Fruit fly (Drosophila melanogaster) whole organism, prepupa: ENCODE data around the gene Atg4b.

Experiments
- Blimp-1 ChIP-seq: fragments of 200-800 bp; sonication (Bioruptor generic); optimal IDR thresholded peaks from 3 replicates; lab custom pipeline; 2017; ENCODE audit warnings: missing biosample characterization, missing genetic modification characterization, mild to moderate bottlenecking, moderate library complexity, missing genetic modification reagents
- CG10631 ChIP-seq: fragments of 200-800 bp; sonication (Bioruptor generic); optimal IDR thresholded peaks from 2 replicates; lab custom pipeline; 2016; ENCODE audit warnings: missing biosample characterization, missing genetic modification characterization
- CG10669 ChIP-seq: fragments of 200-800 bp; sonication (Bioruptor generic); optimal IDR thresholded peaks from 3 replicates; lab custom pipeline; 2018; ENCODE audit warnings: missing biosample characterization, mild to moderate bottlenecking, missing genetic modification characterization, moderate library complexity
- CG11902 ChIP-seq: fragments of 200-800 bp; sonication (Bioruptor generic); optimal IDR thresholded peaks from 3 replicates; lab custom pipeline; 2016; ENCODE audit warnings: missing biosample characterization, missing genetic modification characterization
- CG15336 ChIP-seq: fragments of 200-800 bp; sonication (Bioruptor generic); IDR thresholded peaks from 2 replicates; pipeline ENCODE4 v1.3.6; 2022; ENCODE audit warnings: missing biosample characterization, missing genetic modification characterization
- CG3032 ChIP-seq: fragments of 200-800 bp; optimal IDR thresholded peaks from 2 replicates; lab custom pipeline; 2019; ENCODE audit warnings: missing biosample characterization, mild to moderate bottlenecking, missing genetic modification characterization, moderate library complexity
- CG31627 ChIP-seq: fragments of 200-800 bp; sonication (Bioruptor generic); optimal IDR thresholded peaks from 3 replicates; lab custom pipeline; 2016; ENCODE audit warnings: missing biosample characterization, missing genetic modification characterization
- CG34406 ChIP-seq: fragments of 200-800 bp; sonication (Bioruptor generic); optimal IDR thresholded peaks from 3 replicates; lab custom pipeline; 2016; ENCODE audit warnings: missing biosample characterization, missing genetic modification characterization
- CG3919 ChIP-seq: fragments of 200-800 bp; sonication (Bioruptor generic); optimal IDR thresholded peaks from 3 replicates; lab custom pipeline; 2016; ENCODE audit warnings: missing biosample characterization, missing genetic modification characterization
- CG4318 ChIP-seq: fragments of 200-800 bp; sonication (Bioruptor generic); optimal IDR thresholded peaks from 3 replicates; lab custom pipeline; 2017; ENCODE audit warnings: missing biosample characterization, mild to moderate bottlenecking, missing genetic modification characterization
- CG6163 ChIP-seq: fragments of 200-800 bp; sonication (Bioruptor generic); IDR thresholded peaks from 3 replicates; pipeline ENCODE4 v1.3.6; 2022; ENCODE audit warnings: missing biosample characterization, missing genetic modification characterization
- CG6276 ChIP-seq: fragments of 200-800 bp; sonication (Bioruptor generic); optimal IDR thresholded peaks from 2 replicates; lab custom pipeline; 2017; ENCODE audit warnings: missing biosample characterization, mild to moderate bottlenecking, missing genetic modification characterization
- CG6792 ChIP-seq: fragments of 200-800 bp; sonication (Bioruptor generic); optimal IDR thresholded peaks from 3 replicates; lab custom pipeline; 2016; ENCODE audit warnings: missing biosample characterization, missing genetic modification characterization
- CG6808 ChIP-seq: fragments of 200-800 bp; sonication (Bioruptor generic); optimal IDR thresholded peaks from 3 replicates; lab custom pipeline; 2017; ENCODE audit warnings: missing biosample characterization, missing genetic modification characterization, mild to moderate bottlenecking, moderate library complexity, missing genetic modification reagents
- CG6854 ChIP-seq: fragments of 200-800 bp; sonication (Bioruptor generic); optimal IDR thresholded peaks from 2 replicates; lab custom pipeline; 2017; ENCODE audit warnings: missing biosample characterization, mild to moderate bottlenecking, missing genetic modification characterization
- CG7368 ChIP-seq: fragments of 200-800 bp; sonication (Bioruptor generic); optimal IDR thresholded peaks from 3 replicates; lab custom pipeline; 2016; ENCODE audit warnings: missing biosample characterization, missing genetic modification characterization
- CG8119 ChIP-seq: fragments of 200-800 bp; sonication (Bioruptor generic); IDR thresholded peaks from 3 replicates; pipeline ENCODE4 v1.3.6; 2022; ENCODE audit warnings: missing biosample characterization, missing genetic modification characterization
- CG8319 ChIP-seq: fragments of 200-800 bp; sonication (Bioruptor generic); optimal IDR thresholded peaks from 3 replicates; lab custom pipeline; 2016; ENCODE audit warnings: missing biosample characterization, missing genetic modification characterization
- CG8632 ChIP-seq: fragments of 200-800 bp; sonication (Bioruptor generic); optimal IDR thresholded peaks from 3 replicates; lab custom pipeline; 2016; ENCODE audit warnings: missing biosample characterization, missing genetic modification characterization
- CG9139 ChIP-seq: fragments of 200-800 bp; sonication (Bioruptor generic); optimal IDR thresholded peaks from 3 replicates; lab custom pipeline; 2017; ENCODE audit warnings: missing biosample characterization, mild to moderate bottlenecking, missing genetic modification characterization
- Eip78C ChIP-seq: fragments of 200-800 bp; sonication (Bioruptor generic); peaks from one replicate; lab custom pipeline; 2016; ENCODE audit warnings: missing biosample characterization, missing genetic modification characterization
- Eip93F ChIP-seq: fragments of 200-800 bp; sonication (Bioruptor generic); optimal IDR thresholded peaks from 2 replicates; lab custom pipeline; 2016; ENCODE audit warnings: missing biosample characterization, mild to moderate bottlenecking, missing genetic modification characterization
- Ets21C ChIP-seq: fragments of 200-800 bp; sonication (Bioruptor generic); optimal IDR thresholded peaks from 3 replicates; lab custom pipeline; 2016; ENCODE audit warnings: missing biosample characterization, missing genetic modification characterization
- Ets96B ChIP-seq: fragments of 200-800 bp; optimal IDR thresholded peaks from 2 replicates; lab custom pipeline; 2019; ENCODE audit warnings: missing biosample characterization, mild to moderate bottlenecking, missing genetic modification characterization, moderate library complexity
- Gug ChIP-seq: fragments of 200-800 bp; sonication (Bioruptor generic); IDR thresholded peaks from 2 replicates; pipeline ENCODE4 v1.3.6; 2022; ENCODE audit warnings: missing biosample characterization, missing genetic modification characterization
- Hr38 ChIP-seq: sonication (Bioruptor generic); optimal IDR thresholded peaks from 2 replicates; lab custom pipeline; 2016; ENCODE audit warnings: missing biosample characterization, missing genetic modification characterization
- Hr39 ChIP-seq: fragments of 200-800 bp; sonication (Bioruptor generic); optimal IDR thresholded peaks from 2 replicates; lab custom pipeline; 2016; ENCODE audit warnings: missing biosample characterization, missing genetic modification characterization
- Hr4 ChIP-seq: fragments of 200-800 bp; sonication (Bioruptor generic); optimal IDR thresholded peaks from 3 replicates; lab custom pipeline; 2016; ENCODE audit warnings: missing biosample characterization, missing genetic modification characterization
- Lpt ChIP-seq: fragments of 200-800 bp; sonication (Bioruptor generic); optimal IDR thresholded peaks from 3 replicates; lab custom pipeline; 2016; ENCODE audit warnings: missing biosample characterization, missing genetic modification characterization
- Met ChIP-seq: fragments of 200-800 bp; sonication (Bioruptor generic); optimal IDR thresholded peaks from 3 replicates; lab custom pipeline; 2016; ENCODE audit warnings: missing biosample characterization, missing genetic modification characterization
- Smox ChIP-seq: fragments of 200-800 bp; sonication (Bioruptor generic); optimal IDR thresholded peaks from 3 replicates; lab custom pipeline; 2016; ENCODE audit warnings: missing biosample characterization, missing genetic modification characterization
- Sox102F ChIP-seq: fragments of 200-800 bp; sonication (Bioruptor generic); optimal IDR thresholded peaks from 2 replicates; lab custom pipeline; 2016; ENCODE audit warnings: missing biosample characterization, mild to moderate bottlenecking, missing genetic modification characterization
- Sox14 ChIP-seq: fragments of 200-800 bp; sonication (Bioruptor generic); optimal IDR thresholded peaks from 3 replicates; lab custom pipeline; 2016; ENCODE audit warnings: missing biosample characterization, missing genetic modification characterization
- Sox15 ChIP-seq: fragments of 200-800 bp; sonication (Bioruptor generic); optimal IDR thresholded peaks from 3 replicates; lab custom pipeline; 2016; ENCODE audit warnings: missing biosample characterization, missing genetic modification characterization
- achi ChIP-seq: fragments of 200-800 bp; sonication (Bioruptor generic); optimal IDR thresholded peaks from 3 replicates; lab custom pipeline; 2016; ENCODE audit warnings: missing biosample characterization, missing genetic modification characterization
- cyc ChIP-seq: fragments of 200-800 bp; sonication (Bioruptor generic); optimal IDR thresholded peaks from 3 replicates; lab custom pipeline; 2016; ENCODE audit warnings: missing biosample characterization, missing genetic modification characterization
- dac ChIP-seq: fragments of 200-800 bp; sonication (Bioruptor generic); optimal IDR thresholded peaks from 2 replicates; lab custom pipeline; 2017; ENCODE audit warnings: missing biosample characterization, mild to moderate bottlenecking, missing genetic modification characterization
- dsx ChIP-seq: fragments of 200-800 bp; optimal IDR thresholded peaks from 3 replicates; lab custom pipeline; 2019; ENCODE audit warnings: missing biosample characterization, mild to moderate bottlenecking, missing genetic modification characterization, moderate library complexity; ENCODE audit not compliant: poor library complexity, severe bottlenecking
- eg ChIP-seq: fragments of 200-800 bp; sonication (Bioruptor generic); IDR thresholded peaks from 3 replicates; pipeline ENCODE4 v1.3.6; 2022; ENCODE audit warnings: missing biosample characterization, missing genetic modification characterization
- esn ChIP-seq: fragments of 200-800 bp; sonication (Bioruptor generic); optimal IDR thresholded peaks from 2 replicates; lab custom pipeline; 2016; ENCODE audit warnings: missing biosample characterization, mild to moderate bottlenecking, missing genetic modification characterization, moderate library complexity
- fd59A ChIP-seq: fragments of 200-800 bp; sonication (Bioruptor generic); optimal IDR thresholded peaks from 2 replicates; lab custom pipeline; 2017; ENCODE audit warnings: missing biosample characterization, mild to moderate bottlenecking, missing genetic modification characterization, missing genetic modification reagents
- fd85E ChIP-seq: fragments of 200-800 bp; sonication (Bioruptor generic); optimal IDR thresholded peaks from 3 replicates; lab custom pipeline; 2016; ENCODE audit warnings: missing biosample characterization, missing genetic modification characterization
- fkh ChIP-seq: fragments of 200-800 bp; sonication (Bioruptor generic); optimal IDR thresholded peaks from 3 replicates; lab custom pipeline; 2017; ENCODE audit warnings: missing biosample characterization, mild to moderate bottlenecking, missing genetic modification characterization, moderate library complexity
- lz ChIP-seq: fragments of 200-800 bp; sonication (Bioruptor generic); optimal IDR thresholded peaks from 3 replicates; lab custom pipeline; 2016; ENCODE audit warnings: missing biosample characterization, missing genetic modification characterization
- net ChIP-seq: fragments of 200-800 bp; sonication (Bioruptor generic); optimal IDR thresholded peaks from 3 replicates; lab custom pipeline; 2016; ENCODE audit warnings: missing biosample characterization, missing genetic modification characterization
- pdm3 ChIP-seq: fragments of 200-800 bp; sonication (Bioruptor generic); optimal IDR thresholded peaks from 3 replicates; lab custom pipeline; 2016; ENCODE audit warnings: missing biosample characterization, missing genetic modification characterization
- salr ChIP-seq, 2 experiments: fragments of 200-800 bp; sonication (Bioruptor generic); optimal IDR thresholded peaks; 3 replicates each; lab custom pipeline; 2016 to 2018; ENCODE audit warnings: missing biosample characterization in 2 of 2, missing genetic modification characterization in 2 of 2, mild to moderate bottlenecking in 1 of 2
- ss ChIP-seq, 2 experiments: fragments of 200-800 bp; sonication (Bioruptor generic); optimal IDR thresholded peaks; 2 replicates in 1 of 2; 3 replicates in 1 of 2; lab custom pipeline; 2017 to 2018; ENCODE audit warnings: mild to moderate bottlenecking in 2 of 2, missing biosample characterization in 2 of 2, missing genetic modification characterization in 2 of 2, moderate library complexity in 1 of 2
- svp ChIP-seq: fragments of 200-800 bp; sonication (Bioruptor generic); peaks from one replicate; lab custom pipeline; 2016; ENCODE audit warnings: missing biosample characterization, missing genetic modification characterization
- topi ChIP-seq: fragments of 200-800 bp; sonication (Bioruptor generic); optimal IDR thresholded peaks from 3 replicates; lab custom pipeline; 2016; ENCODE audit warnings: missing biosample characterization, missing genetic modification characterization
- vri ChIP-seq: fragments of 200-800 bp; sonication (Bioruptor generic); optimal IDR thresholded peaks from 3 replicates; lab custom pipeline; 2016; ENCODE audit warnings: missing biosample characterization, mild to moderate bottlenecking, missing genetic modification characterization

Gene Atg4b

DNA sequence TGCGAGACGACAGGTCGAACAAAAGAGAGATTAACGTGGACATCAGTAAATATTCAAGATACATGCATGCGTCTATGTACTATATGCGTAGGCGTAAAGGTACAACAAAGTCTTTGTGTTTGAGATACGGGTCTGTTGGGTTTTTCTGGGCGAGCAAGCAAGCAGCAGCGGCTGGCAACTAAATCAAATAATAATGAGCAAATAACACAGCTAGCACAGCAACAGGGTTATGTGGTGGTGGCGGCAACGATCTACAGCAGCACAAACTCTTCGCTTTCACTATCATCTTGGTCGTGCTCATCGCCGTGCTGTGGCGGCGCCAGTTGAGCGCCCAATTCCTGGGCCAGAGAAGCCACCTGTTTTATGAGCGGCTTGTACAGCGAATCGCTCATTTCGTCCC is 2.7 kb downstream of the Atg4b start:
- TF ChIP-seq svp (GFP tag; lab: Kevin White, UChicago) (no peak), fkh (GFP tag; lab: Kevin White, UChicago) (peak; percentile 93), Met (no peak), Lpt (no peak), Sox14 (no peak)

dm6 chr3R:15350993-15351426 is 5.7 kb downstream of the Atg4b start, which contains the start of the genes Trs33 and Tmtc4:
TSS of gene Trs33 (minus strand) at chr3R:15350995.
TSS of gene Tmtc4 (plus strand) at chr3R:15351225.
- TF ChIP-seq CG31627 (GFP tag; lab: Kevin White, UChicago) = peak; percentile 10
- no peak for TF ChIP-seq Hr39 (GFP tag; lab: Kevin White, UChicago)
- TF ChIP-seq Sox14 = peak; percentile 44
- peak; percentile 30 for TF ChIP-seq CG10669 (GFP tag; lab: Kevin White, UChicago)
- no peak for TF ChIP-seq ss (GFP tag; optimal IDR thresholded peaks at IDR 0.05; lab: Kevin White, UChicago)
- no peak for TF ChIP-seq eg (GFP tag; lab: Robert Waterston, UW)
- TF ChIP-seq Hr4 (GFP tag; lab: Kevin White, UChicago) = no peak
- no peak for TF ChIP-seq CG8319 (GFP tag; lab: Kevin White, UChicago)
- TF ChIP-seq CG6792 (GFP tag; lab: Kevin White, UChicago) = no peak
- peak; percentile 25 for TF ChIP-seq topi (GFP tag; lab: Kevin White, UChicago)
- TF ChIP-seq Ets96B = peak; percentile 35
- no peak for TF ChIP-seq CG8632 (GFP tag; lab: Kevin White, UChicago)
- no peak for TF ChIP-seq CG4318 (GFP tag; lab: Kevin White, UChicago)
- TF ChIP-seq CG6163 (GFP tag; lab: Robert Waterston, UW) = no peak
- TF ChIP-seq CG3032 (tag; lab: Kevin White, UChicago) = peak; percentile 54
- TF ChIP-seq achi (GFP tag; lab: Kevin White, UChicago) = no peak
- TF ChIP-seq vri (GFP tag; lab: Kevin White, UChicago) = no peak
- TF ChIP-seq Eip78C = peak; percentile 75
- TF ChIP-seq Hr38 (GFP tag; lab: Kevin White, UChicago) = no peak
- no peak for TF ChIP-seq CG3919 (GFP tag; lab: Kevin White, UChicago)
- peak; percentile 24 for TF ChIP-seq CG34406 (GFP tag; lab: Kevin White, UChicago)
- no peak for TF ChIP-seq Smox (GFP tag; lab: Kevin White, UChicago)
- TF ChIP-seq Sox15 (GFP tag; lab: Kevin White, UChicago) = no peak
- TF ChIP-seq Sox102F = no peak
- no peak for TF ChIP-seq CG6276
- TF ChIP-seq salr (GFP tag; optimal IDR thresholded peaks at IDR 0.05; lab: Kevin White, UChicago) = no peak
- no peak for TF ChIP-seq Blimp-1 (GFP tag; lab: Kevin White, UChicago)
- no peak for TF ChIP-seq CG11902 (GFP tag; lab: Kevin White, UChicago)
- no peak for TF ChIP-seq Met
- TF ChIP-seq CG6808 = no peak
- no peak for TF ChIP-seq Eip93F (GFP tag; lab: Kevin White, UChicago)
- peak; percentile 47 for TF ChIP-seq CG10631 (GFP tag; lab: Kevin White, UChicago)
- TF ChIP-seq CG15336 = peak; percentile 29; the same call in 1 of the 2 replicates
- no peak for TF ChIP-seq dac (GFP tag; lab: Kevin White, UChicago)
- no peak for TF ChIP-seq pdm3
- no peak for TF ChIP-seq CG6854 (GFP tag; lab: Kevin White, UChicago)
- no peak for TF ChIP-seq fd85E (GFP tag; lab: Kevin White, UChicago)
- no peak for TF ChIP-seq fd59A (GFP tag; lab: Kevin White, UChicago)
- TF ChIP-seq dsx (GFP tag; lab: Kevin White, UChicago) = peak; percentile 7
- no peak for TF ChIP-seq Lpt
- TF ChIP-seq lz (GFP tag; lab: Kevin White, UChicago) = peak; percentile 8
- TF ChIP-seq cyc = peak; percentile 36
- no peak for TF ChIP-seq net (GFP tag; lab: Kevin White, UChicago)
- peak; percentile 54 for TF ChIP-seq esn
- no peak for TF ChIP-seq Gug (GFP tag; lab: Robert Waterston, UW)
- TF ChIP-seq CG7368 (GFP tag; lab: Kevin White, UChicago) = no peak
- no peak for TF ChIP-seq CG9139
- no peak for TF ChIP-seq Ets21C (GFP tag; lab: Kevin White, UChicago)
- no peak for TF ChIP-seq CG8119 (GFP tag; lab: Robert Waterston, UW)
- peak; percentile 96 for TF ChIP-seq fkh (GFP tag; lab: Kevin White, UChicago)
- no peak for TF ChIP-seq svp (GFP tag; lab: Kevin White, UChicago)
